Fruit fly (Drosophila melanogaster) whole organism, embryonic: ENCODE measurements around the gene CG8289.

Source experiments
- Adf1 ChIP-seq: fragments of 200-800 bp; sonication (Bioruptor generic); IDR thresholded peaks from 2 replicates; pipeline ENCODE4 v1.3.6; 2022; ENCODE audit warnings: missing biosample characterization, missing genetic modification characterization
- Blimp-1 ChIP-seq: fragments of 200-800 bp; sonication (Bioruptor generic); optimal IDR thresholded peaks from 3 replicates; lab custom pipeline; 2018; ENCODE audit warnings: missing biosample characterization, missing genetic modification characterization, mild to moderate bottlenecking, moderate library complexity, missing genetic modification reagents
- CG10321 ChIP-seq: fragments of 200-800 bp; sonication (Bioruptor generic); IDR thresholded peaks from 2 replicates; pipeline ENCODE4 v1.3.6; 2022; ENCODE audit warnings: missing biosample characterization, missing genetic modification characterization
- CG11247 ChIP-seq: fragments of 200-800 bp; sonication (Bioruptor generic); IDR thresholded peaks from 2 replicates; pipeline ENCODE4 v1.3.6; 2022; ENCODE audit warnings: missing biosample characterization, missing genetic modification characterization
- CG11398 ChIP-seq: fragments of 200-800 bp; sonication (Bioruptor generic); optimal IDR thresholded peaks from 2 replicates; lab custom pipeline; 2016; ENCODE audit warnings: missing biosample characterization, missing genetic modification characterization
- CG11456 ChIP-seq: fragments of 200-800 bp; sonication (Bioruptor generic); IDR thresholded peaks from 3 replicates; pipeline ENCODE4 v1.3.6; 2022; ENCODE audit warnings: missing biosample characterization, missing genetic modification characterization
- CG12104 ChIP-seq: fragments of 200-800 bp; sonication (Bioruptor generic); optimal IDR thresholded peaks from 3 replicates; lab custom pipeline; 2016; ENCODE audit warnings: missing biosample characterization, missing genetic modification characterization
- CG13123 ChIP-seq: fragments of 200-800 bp; sonication (Bioruptor generic); optimal IDR thresholded peaks from 2 replicates; lab custom pipeline; 2016; ENCODE audit warnings: missing biosample characterization, missing genetic modification characterization
- CG18262 ChIP-seq: fragments of 200-800 bp; optimal IDR thresholded peaks from 3 replicates; lab custom pipeline; 2019; ENCODE audit warnings: missing biosample characterization, mild to moderate bottlenecking, missing genetic modification characterization, moderate library complexity
- CG18764 ChIP-seq: fragments of 200-800 bp; sonication (Bioruptor generic); optimal IDR thresholded peaks from 3 replicates; lab custom pipeline; 2016; ENCODE audit warnings: missing biosample characterization, missing genetic modification characterization
- CG30020 ChIP-seq: fragments of 200-800 bp; optimal IDR thresholded peaks from 2 replicates; lab custom pipeline; 2019; ENCODE audit warnings: missing biosample characterization, mild to moderate bottlenecking, missing genetic modification characterization, moderate library complexity
- CG32772 ChIP-seq: fragments of 200-800 bp; sonication (Bioruptor generic); IDR thresholded peaks from 2 replicates; pipeline ENCODE4 v1.3.6; 2022; ENCODE audit warnings: missing biosample characterization, missing genetic modification characterization
- CG34224 ChIP-seq: fragments of 200-800 bp; sonication (Bioruptor generic); IDR thresholded peaks from 3 replicates; pipeline ENCODE4 v1.3.6; 2022; ENCODE audit warnings: missing biosample characterization, missing genetic modification characterization; ENCODE audit not compliant: partially characterized antibody
- CG5245 ChIP-seq: fragments of 200-800 bp; sonication (Bioruptor generic); optimal IDR thresholded peaks from 3 replicates; lab custom pipeline; 2016; ENCODE audit warnings: missing biosample characterization, missing genetic modification characterization
- CG6272 ChIP-seq: fragments of 200-800 bp; sonication (Bioruptor generic); IDR thresholded peaks from 2 replicates; pipeline ENCODE4 v1.3.6; 2022; ENCODE audit warnings: missing biosample characterization, missing genetic modification characterization
- CG7987 ChIP-seq: fragments of 200-800 bp; sonication (Bioruptor generic); optimal IDR thresholded peaks from 2 replicates; lab custom pipeline; 2018; ENCODE audit warnings: missing biosample characterization, mild to moderate bottlenecking, missing genetic modification characterization, moderate library complexity
- CG8290 ChIP-seq, 3 experiments: fragments of 200-800 bp; sonication (Bioruptor generic); optimal IDR thresholded peaks; 2 replicates each; lab custom pipeline; 2016 to 2019; ENCODE audit warnings: missing biosample characterization in 3 of 3, missing genetic modification characterization in 3 of 3, mild to moderate bottlenecking in 2 of 3, moderate library complexity in 1 of 3
- CG9727 ChIP-seq: fragments of 200-800 bp; sonication (Bioruptor generic); optimal IDR thresholded peaks from 3 replicates; lab custom pipeline; 2017; ENCODE audit warnings: missing biosample characterization, mild to moderate bottlenecking, missing genetic modification characterization
- CG9876 ChIP-seq: fragments of 200-800 bp; sonication (Bioruptor generic); optimal IDR thresholded peaks from 2 replicates; lab custom pipeline; 2016; ENCODE audit warnings: missing biosample characterization, missing genetic modification characterization
- CG9932 ChIP-seq: fragments of 200-800 bp; sonication (Bioruptor generic); IDR thresholded peaks from 2 replicates; pipeline ENCODE4 v1.3.6; 2022; ENCODE audit warnings: missing biosample characterization, missing genetic modification characterization
- Dbx ChIP-seq: fragments of 200-800 bp; sonication (Bioruptor generic); IDR thresholded peaks from 3 replicates; pipeline ENCODE4 v1.3.6; 2022; ENCODE audit warnings: missing biosample characterization, missing genetic modification characterization
- Dek ChIP-seq: fragments of 200-800 bp; sonication (Bioruptor generic); optimal IDR thresholded peaks from 3 replicates; lab custom pipeline; 2019; ENCODE audit warnings: missing biosample characterization, mild to moderate bottlenecking, missing genetic modification characterization, moderate library complexity
- Dip3 ChIP-seq: fragments of 200-800 bp; sonication (Bioruptor generic); optimal IDR thresholded peaks from 3 replicates; lab custom pipeline; 2016; ENCODE audit warnings: missing biosample characterization, missing genetic modification characterization
- Kr ChIP-seq: fragments of 200-800 bp; sonication (Bioruptor generic); optimal IDR thresholded peaks from 2 replicates; lab custom pipeline; 2017; ENCODE audit warnings: missing biosample characterization, mild to moderate bottlenecking, missing genetic modification characterization
- Lim3 ChIP-seq: fragments of 200-800 bp; sonication (Bioruptor generic); IDR thresholded peaks from 2 replicates; pipeline ENCODE4 v1.3.6; 2022; ENCODE audit warnings: missing biosample characterization, missing genetic modification characterization
- Myb ChIP-seq: fragments of 200-800 bp; sonication (Bioruptor generic); optimal IDR thresholded peaks from 2 replicates; lab custom pipeline; 2016; ENCODE audit warnings: missing biosample characterization, missing genetic modification characterization
- PHDP ChIP-seq: fragments of 200-800 bp; sonication (Bioruptor generic); optimal IDR thresholded peaks from 3 replicates; lab custom pipeline; 2018; ENCODE audit warnings: missing biosample characterization, mild to moderate bottlenecking, missing genetic modification characterization, moderate library complexity
- Sin3A ChIP-seq: fragments of >200 bp; optimal IDR thresholded peaks from 2 replicates; lab custom pipeline; 2018
- Sry-β ChIP-seq: fragments of 200-800 bp; sonication (Bioruptor generic); optimal IDR thresholded peaks from 2 replicates; lab custom pipeline; 2018; ENCODE audit warnings: missing biosample characterization, mild to moderate bottlenecking, missing genetic modification characterization, moderate library complexity
- Trl ChIP-seq, 3 experiments: fragments of >200 bp in 2 of 3; fragments of 200-800 bp in 1 of 3; sonication (Bioruptor generic) in 1 of 3; optimal IDR thresholded peaks; 2 replicates in 1 of 3; 3 replicates in 2 of 3; lab custom pipeline; 2016 to 2017; ENCODE audit warnings: missing biosample characterization in 1 of 3, missing genetic modification characterization in 1 of 3
- ewg ChIP-seq: fragments of 200-800 bp; sonication (Bioruptor generic); optimal IDR thresholded peaks from 3 replicates; lab custom pipeline; 2017; ENCODE audit warnings: mild to moderate bottlenecking, missing biosample characterization, missing genetic modification reagents, missing genetic modification characterization
- fru ChIP-seq: fragments of >200 bp; optimal IDR thresholded peaks from 2 replicates; lab custom pipeline; 2017
- grau ChIP-seq: fragments of 200-800 bp; optimal IDR thresholded peaks from 3 replicates; lab custom pipeline; 2019; ENCODE audit warnings: missing biosample characterization, mild to moderate bottlenecking, missing genetic modification characterization, moderate library complexity
- hb ChIP-seq: fragments of 200-800 bp; sonication (Bioruptor generic); IDR thresholded peaks from 3 replicates; pipeline ENCODE4 v1.3.6; 2022; ENCODE audit warnings: missing biosample characterization, missing genetic modification characterization; ENCODE audit not compliant: partially characterized antibody
- inv ChIP-seq: fragments of 200-800 bp; sonication (Bioruptor generic); IDR thresholded peaks from 2 replicates; pipeline ENCODE4 v1.3.6; 2022; ENCODE audit warnings: missing biosample characterization, missing genetic modification characterization; ENCODE audit not compliant: partially characterized antibody
- klu ChIP-seq: fragments of 200-800 bp; sonication (Bioruptor generic); IDR thresholded peaks from 2 replicates; pipeline ENCODE4 v1.3.6; 2022; ENCODE audit warnings: missing biosample characterization, missing genetic modification characterization
- luna ChIP-seq: fragments of 200-800 bp; sonication (Bioruptor generic); optimal IDR thresholded peaks from 2 replicates; lab custom pipeline; 2016; ENCODE audit warnings: missing biosample characterization, missing genetic modification characterization
- odd ChIP-seq: fragments of 200-800 bp; sonication (Bioruptor generic); optimal IDR thresholded peaks from 2 replicates; lab custom pipeline; 2017; ENCODE audit warnings: missing biosample characterization, mild to moderate bottlenecking, missing genetic modification characterization
- onecut ChIP-seq: fragments of 200-800 bp; sonication (Bioruptor generic); IDR thresholded peaks from 2 replicates; pipeline ENCODE4 v1.3.6; 2022; ENCODE audit warnings: missing biosample characterization, missing genetic modification characterization
- pita ChIP-seq: fragments of 200-800 bp; sonication (Bioruptor generic); optimal IDR thresholded peaks from 2 replicates; lab custom pipeline; 2017; ENCODE audit warnings: missing biosample characterization, mild to moderate bottlenecking, missing genetic modification characterization
- pum ChIP-seq: fragments of 200-800 bp; sonication (Bioruptor generic); optimal IDR thresholded peaks from 2 replicates; lab custom pipeline; 2016; ENCODE audit warnings: missing biosample characterization, missing genetic modification characterization
- rib ChIP-seq: fragments of 200-800 bp; sonication (Bioruptor generic); IDR thresholded peaks from 2 replicates; pipeline ENCODE4 v1.3.6; 2022; ENCODE audit warnings: missing biosample characterization, missing genetic modification characterization
- schlank ChIP-seq: fragments of 200-800 bp; sonication (Bioruptor generic); optimal IDR thresholded peaks from 2 replicates; lab custom pipeline; 2018; ENCODE audit warnings: missing biosample characterization, mild to moderate bottlenecking, missing genetic modification characterization
- sim ChIP-seq: fragments of 200-800 bp; sonication (Bioruptor generic); IDR thresholded peaks from 2 replicates; pipeline ENCODE4 v1.3.6; 2022; ENCODE audit warnings: missing biosample characterization, missing genetic modification characterization
- sna ChIP-seq: fragments of 200-800 bp; sonication (Bioruptor generic); IDR thresholded peaks from 2 replicates; pipeline ENCODE4 v1.3.6; 2022; ENCODE audit warnings: missing biosample characterization, missing genetic modification characterization; ENCODE audit not compliant: partially characterized antibody
- unc-4 ChIP-seq: fragments of 200-800 bp; sonication (Bioruptor generic); IDR thresholded peaks from 2 replicates; pipeline ENCODE4 v1.3.6; 2022; ENCODE audit warnings: missing biosample characterization, missing genetic modification characterization; ENCODE audit not compliant: partially characterized antibody
- vfl ChIP-seq: fragments of 200-800 bp; sonication (Bioruptor generic); optimal IDR thresholded peaks from 2 replicates; lab custom pipeline; 2016; ENCODE audit warnings: missing biosample characterization, missing genetic modification characterization
- wor ChIP-seq: fragments of 200-800 bp; sonication (Bioruptor generic); IDR thresholded peaks from 2 replicates; pipeline ENCODE4 v1.3.6; 2022; ENCODE audit warnings: missing biosample characterization, missing genetic modification characterization
- zf30C ChIP-seq: fragments of 200-800 bp; sonication (Bioruptor generic); optimal IDR thresholded peaks from 3 replicates; lab custom pipeline; 2018; ENCODE audit warnings: missing biosample characterization, mild to moderate bottlenecking, missing genetic modification characterization
- zfh2 ChIP-seq: fragments of 200-800 bp; sonication (Bioruptor generic); optimal IDR thresholded peaks from 2 replicates; lab custom pipeline; 2016; ENCODE audit warnings: missing biosample characterization, missing genetic modification characterization

The CG8289 gene

DNA sequence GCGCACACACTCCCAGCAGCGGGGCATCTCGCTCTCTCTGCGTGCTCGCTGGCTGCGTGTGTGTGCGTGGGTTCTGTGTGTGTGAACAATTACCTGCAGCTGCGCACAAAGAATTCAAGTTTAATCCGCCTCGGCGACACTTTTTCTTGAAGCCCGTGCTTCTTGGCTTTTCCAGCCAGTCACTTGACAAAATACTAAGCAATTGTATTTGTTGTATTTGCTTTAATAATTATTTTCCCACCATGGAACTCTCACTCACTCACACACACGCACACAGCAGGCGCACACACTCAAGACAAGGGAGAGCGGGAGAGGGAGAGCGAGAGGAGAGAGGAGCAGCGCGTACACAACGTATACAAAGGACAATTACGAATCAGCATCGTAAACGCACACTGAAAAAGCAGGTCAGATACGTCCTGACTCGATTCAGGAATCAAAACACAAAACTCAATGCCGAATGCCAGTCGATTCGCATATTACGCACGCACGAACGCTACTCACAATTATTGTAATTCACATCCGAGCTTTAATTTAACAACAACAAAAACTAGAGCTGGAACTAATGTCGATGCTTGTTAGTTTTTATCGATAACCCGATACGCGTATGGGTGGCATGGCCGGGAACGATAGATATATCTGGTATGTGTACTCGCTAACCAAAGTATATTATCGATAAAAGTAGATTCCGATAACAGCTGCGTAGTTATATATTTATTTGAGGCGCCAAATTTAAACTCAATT, 16.3 kb upstream of the CG8289 start, which contains the start of gene RhoGAPp190 (continued):
- no peak for TF ChIP-seq CG8290 (GFP tag; optimal IDR thresholded peaks at IDR 0.05; lab: Kevin White, UChicago)
- peak in 1 of 2 experiments; percentile 58 for TF ChIP-seq CG8290 (tag; optimal IDR thresholded peaks at IDR 0.05; lab: Kevin White, UChicago)
- no peak for TF ChIP-seq zf30C (GFP tag; lab: Kevin White, UChicago)
- no peak for TF ChIP-seq CG5245 (GFP tag; lab: Kevin White, UChicago)
- no peak for TF ChIP-seq Myb (GFP tag; lab: Kevin White, UChicago)
- no peak for TF ChIP-seq CG11398 (GFP tag; lab: Kevin White, UChicago)
- no peak for TF ChIP-seq CG12104 (GFP tag; lab: Kevin White, UChicago)
- peak; percentile 88 for TF ChIP-seq sna (GFP tag; lab: Robert Waterston, UW)
- no peak for TF ChIP-seq klu
- TF ChIP-seq Trl (optimal IDR thresholded peaks at IDR 0.05; lab: Kevin White, UChicago) = peak; percentile 90 to 92
- TF ChIP-seq Trl (GFP tag; optimal IDR thresholded peaks at IDR 0.05; lab: Kevin White, UChicago) = no peak
- no peak for TF ChIP-seq CG11456 (GFP tag; lab: Robert Waterston, UW)
- peak; percentile 96 for TF ChIP-seq CG34224 (GFP tag; lab: Robert Waterston, UW)
- no peak for TF ChIP-seq CG6272 (GFP tag; lab: Robert Waterston, UW)
- peak; percentile 10 for TF ChIP-seq odd (GFP tag; lab: Kevin White, UChicago)
- peak; percentile 57 for TF ChIP-seq pita (GFP tag; lab: Kevin White, UChicago)
- no peak for TF ChIP-seq CG9876 (GFP tag; lab: Kevin White, UChicago)
- peak; percentile 90 for TF ChIP-seq ewg
- TF ChIP-seq rib (GFP tag; lab: Robert Waterston, UW) = no peak
- TF ChIP-seq sim (GFP tag; lab: Robert Waterston, UW) = no peak
- TF ChIP-seq CG30020 (tag; lab: Kevin White, UChicago) = no peak
- TF ChIP-seq CG7987 (GFP tag; lab: Kevin White, UChicago) = no peak
- no peak for TF ChIP-seq CG18764 (GFP tag; lab: Kevin White, UChicago)
- TF ChIP-seq pum (GFP tag; lab: Kevin White, UChicago) = no peak
- no peak for TF ChIP-seq wor (GFP tag; lab: Robert Waterston, UW)
- no peak; the same call in 1 of the 2 replicates for TF ChIP-seq CG10321 (GFP tag; lab: Robert Waterston, UW)
- no peak for TF ChIP-seq Kr
- no peak for TF ChIP-seq CG18262 (tag; lab: Kevin White, UChicago)
- no peak for TF ChIP-seq Dbx (GFP tag; lab: Robert Waterston, UW)
- no peak for TF ChIP-seq fru (lab: Kevin White, UChicago)
- TF ChIP-seq Lim3 (GFP tag; lab: Robert Waterston, UW) = no peak
- peak; percentile 13 for TF ChIP-seq Dek (tag; lab: Kevin White, UChicago)
- no peak for TF ChIP-seq Blimp-1
- TF ChIP-seq unc-4 (GFP tag; lab: Robert Waterston, UW) = peak; percentile 88
- no peak for TF ChIP-seq onecut (GFP tag; lab: Robert Waterston, UW)
- TF ChIP-seq Adf1 = no peak
- TF ChIP-seq PHDP = peak; percentile 19
- TF ChIP-seq CG32772 = no peak
- no peak for TF ChIP-seq CG9727 (GFP tag; lab: Kevin White, UChicago)
- peak; percentile 96 for TF ChIP-seq hb (GFP tag; lab: Robert Waterston, UW)
- TF ChIP-seq grau (tag; lab: Kevin White, UChicago) = peak; percentile 8
- no peak for TF ChIP-seq CG9932 (GFP tag; lab: Robert Waterston, UW)
- TF ChIP-seq luna = no peak
- peak; percentile 23 for TF ChIP-seq Sin3A (lab: Kevin White, UChicago)
- TF ChIP-seq schlank (tag; lab: Kevin White, UChicago) = no peak
- no peak for TF ChIP-seq Dip3 (GFP tag; lab: Kevin White, UChicago)
- TF ChIP-seq CG11247 (GFP tag; lab: Robert Waterston, UW) = no peak
- TF ChIP-seq inv (GFP tag; lab: Robert Waterston, UW) = peak; percentile 75
- peak; percentile 3 for TF ChIP-seq vfl (GFP tag; lab: Kevin White, UChicago)
- no peak for TF ChIP-seq Sry-β (GFP tag; lab: Kevin White, UChicago)
- no peak for TF ChIP-seq zfh2
- TF ChIP-seq CG13123 = no peak
